Worm (Caenorhabditis elegans): Measurements from ENCODE around the gene fipr-29.

DNA sequence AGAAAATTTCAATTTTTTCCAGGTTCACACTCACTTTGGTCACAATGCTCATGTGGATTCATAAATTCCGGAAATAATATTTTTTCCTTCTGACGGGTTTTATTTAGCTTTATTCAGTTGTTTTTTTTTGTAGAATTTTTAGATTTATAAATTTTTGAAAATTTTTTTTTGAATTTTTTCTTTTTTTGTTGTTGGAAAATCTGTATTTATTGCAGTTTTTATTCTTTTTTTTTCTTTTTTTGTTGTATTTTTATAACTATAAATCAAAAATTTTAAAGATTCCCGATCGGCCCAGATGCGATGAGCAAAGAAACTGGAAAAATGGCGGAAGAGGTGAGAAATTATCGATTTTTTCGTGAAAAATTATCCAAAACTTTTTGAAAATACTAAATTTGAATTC, 31.4 kb upstream of the fipr-29 start, which contains the start of gene ccep-135:
- TF ChIP-seq fkh-10 (GFP tag; optimal IDR thresholded peaks at IDR 0.05) (no peak), ztf-11 (tag; optimal IDR thresholded peaks at IDR 0.05) (no peak), nhr-12 (tag; optimal IDR thresholded peaks at IDR 0.05) (no peak), blmp-1 (tag; optimal IDR thresholded peaks at IDR 0.05) (no peak), ztf-4 (tag; optimal IDR thresholded peaks at IDR 0.05) (no peak), mdl-1 (tag; optimal IDR thresholded peaks at IDR 0.05) (no peak), C16A3.4 (tag; optimal IDR thresholded peaks at IDR 0.05) (no peak), ceh-90 (tag; optimal IDR thresholded peaks at IDR 0.05) (no peak)
